Worm (Caenorhabditis elegans): Measurements from ENCODE around the gene srh-283.

Gene srh-283

DNA sequence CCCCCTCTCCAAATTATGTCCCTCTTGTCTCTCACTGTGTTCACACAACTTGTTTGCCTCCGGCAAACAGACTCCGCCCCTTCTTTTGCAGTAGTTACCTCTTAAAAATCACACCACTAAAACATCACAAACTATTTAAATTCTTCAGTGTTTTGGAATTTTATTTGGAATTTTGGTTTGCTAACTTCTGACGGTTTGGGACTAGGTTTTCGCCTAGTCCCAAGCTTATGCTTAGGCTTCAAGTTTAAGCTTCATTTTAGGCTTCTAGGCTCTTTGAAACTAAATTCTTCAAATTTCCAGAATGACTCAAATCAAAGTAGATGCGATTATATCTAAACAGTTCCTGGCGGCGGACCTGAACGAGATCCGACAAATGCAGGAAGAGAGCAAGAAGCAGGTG, 40.4 kb upstream of the srh-283 start, which contains the start of gene fat-5:
fat-5 (plus strand) TSS at position 301 of the 400 bp plus-strand sequence.
- TF ChIP-seq tbx-2 (tag; optimal IDR thresholded peaks at IDR 0.05) (no peak), ceh-2 (tag; optimal IDR thresholded peaks at IDR 0.05) (no peak), elt-2 (tag; optimal IDR thresholded peaks at IDR 0.05) (no peak), ceh-18 (tag; optimal IDR thresholded peaks at IDR 0.05) (no peak), nfya-1 (tag; optimal IDR thresholded peaks at IDR 0.05) (no peak), syd-9 (tag; optimal IDR thresholded peaks at IDR 0.05) (no peak), ceh-24 (tag; optimal IDR thresholded peaks at IDR 0.05) (no peak), K02D7.2 (tag; optimal IDR thresholded peaks at IDR 0.05) (no peak), ttx-3 (tag; optimal IDR thresholded peaks at IDR 0.05) (no peak), dve-1 (tag; optimal IDR thresholded peaks at IDR 0.05) (no peak), zip-5 (tag; optimal IDR thresholded peaks at IDR 0.05) (no peak), C08G9.2 (tag; optimal IDR thresholded peaks at IDR 0.05) (no peak)

DNA sequence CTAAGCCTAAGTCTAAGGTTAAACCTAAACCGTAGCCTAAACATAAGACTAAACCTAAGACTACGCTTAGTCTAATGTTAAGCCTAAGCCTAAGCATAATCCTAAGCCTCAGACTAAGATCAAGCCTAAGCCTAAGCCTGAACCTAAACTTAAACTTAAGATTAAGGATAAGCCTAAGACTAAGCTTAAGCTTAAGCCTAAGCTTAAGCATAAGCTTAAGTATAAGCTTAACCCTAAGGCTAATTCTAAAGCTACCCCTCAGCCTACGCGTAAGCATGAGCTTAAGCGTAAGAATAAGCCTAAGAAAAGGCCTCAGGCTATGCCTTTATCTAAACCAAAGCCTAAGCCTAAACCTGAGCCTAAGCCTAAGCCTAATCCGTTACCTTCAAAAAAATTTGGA, 36.8 kb upstream of the srh-283 start:
- TF ChIP-seq che-1 (tag; optimal IDR thresholded peaks at IDR 0.05) (no peak), dve-1 (tag; optimal IDR thresholded peaks at IDR 0.05) (peak; percentile 84)

DNA sequence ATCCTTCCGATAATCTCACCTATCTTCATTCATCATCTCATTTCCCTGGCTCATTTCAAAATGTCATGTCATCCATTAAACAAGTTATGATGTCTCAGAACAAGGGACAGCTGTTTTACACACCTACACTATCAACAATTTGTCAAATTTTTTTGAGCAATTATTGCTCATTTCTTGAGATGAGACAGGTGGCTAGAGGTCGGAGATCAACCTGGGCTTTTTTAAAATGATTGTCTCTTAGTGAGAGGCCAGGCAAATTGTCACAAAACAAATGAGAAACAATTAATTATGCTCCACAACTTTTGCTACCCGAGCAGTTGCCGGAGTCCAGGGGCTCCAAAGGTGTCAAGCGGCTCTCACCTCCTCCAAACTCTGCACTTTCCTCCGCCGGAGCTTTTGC, 36.4 kb upstream of the srh-283 start:
- no peak for TF ChIP-seq ttx-3 (tag; optimal IDR thresholded peaks at IDR 0.05)
- peak; percentile 75 for TF ChIP-seq unc-55 (GFP tag; optimal IDR thresholded peaks at IDR 0.05)
- TF ChIP-seq ceh-18 (tag; optimal IDR thresholded peaks at IDR 0.05): peak; percentile 29

DNA sequence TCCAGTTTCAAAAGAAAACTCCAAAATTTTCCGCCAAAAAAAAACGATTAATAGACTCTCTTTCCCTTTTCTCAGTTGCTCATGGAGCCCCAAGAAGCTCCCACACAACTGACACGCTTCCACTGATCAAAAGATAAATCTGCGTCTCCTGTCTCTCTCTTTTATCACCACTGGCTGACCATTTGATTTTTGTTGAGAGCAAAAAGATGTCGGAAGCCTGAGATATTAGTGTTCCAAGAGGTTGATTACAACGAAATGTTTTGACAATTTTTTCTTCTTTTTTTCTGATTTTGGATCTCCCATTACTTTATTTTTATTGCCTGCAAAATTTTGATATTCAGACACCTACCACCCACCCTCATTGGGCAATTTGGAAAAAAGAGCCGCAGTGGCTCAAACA, 32.6 kb upstream of the srh-283 start, which contains the start of gene twk-42:
twk-42 (minus strand) TSS at position 101 of the 400 bp plus-strand sequence.
- TF ChIP-seq fkh-10 (GFP tag; optimal IDR thresholded peaks at IDR 0.05) (no peak), ceh-14 (tag; optimal IDR thresholded peaks at IDR 0.05) (no peak), hlh-30 (tag; optimal IDR thresholded peaks at IDR 0.05; ENCODE audit: insufficient read depth) (no peak), ztf-16 (tag; optimal IDR thresholded peaks at IDR 0.05) (no peak), ceh-31 (tag; optimal IDR thresholded peaks at IDR 0.05) (no peak), Y22D7AL.16 (tag; optimal IDR thresholded peaks at IDR 0.05) (no peak)

DNA sequence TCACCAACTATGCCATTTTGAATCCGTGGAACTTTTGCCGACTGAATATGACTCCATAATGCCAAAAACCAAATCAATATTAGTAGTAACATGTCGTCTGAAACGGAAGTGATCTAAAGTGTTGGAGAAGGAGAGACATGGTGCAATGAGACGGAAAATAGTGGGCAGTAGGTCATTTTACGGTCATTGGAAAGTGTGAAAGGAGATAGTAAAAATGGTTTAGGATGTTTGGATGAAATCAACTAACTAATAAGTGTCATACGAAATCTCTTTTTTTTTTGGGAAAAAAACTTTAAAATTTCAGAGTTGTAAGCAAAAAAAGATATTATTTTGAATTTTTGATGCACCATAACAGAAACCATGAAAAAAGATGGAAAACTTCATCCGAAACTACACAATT, 25.3 kb upstream of the srh-283 start, which contains the start of gene cutl-4:
cutl-4 (minus strand) TSS at position 101 of the 400 bp plus-strand sequence.
- TF ChIP-seq ama-1 (optimal IDR thresholded peaks at IDR 0.05) (no peak), ceh-14 (tag; optimal IDR thresholded peaks at IDR 0.05) (no peak), unc-3 (GFP tag; conservative IDR thresholded peaks at IDR 0.05) (no peak), unc-3 (tag; optimal IDR thresholded peaks at IDR 0.05) (no peak), nhr-232 (tag; optimal IDR thresholded peaks at IDR 0.05) (no peak), pax-1 (tag; optimal IDR thresholded peaks at IDR 0.05) (no peak), che-1 (tag; optimal IDR thresholded peaks at IDR 0.05) (no peak), tbx-2 (tag; optimal IDR thresholded peaks at IDR 0.05) (no peak), nfya-1 (tag; optimal IDR thresholded peaks at IDR 0.05) (no peak), unc-42 (tag; optimal IDR thresholded peaks at IDR 0.05) (no peak), ceh-2 (tag; optimal IDR thresholded peaks at IDR 0.05) (no peak), sdc-2 (tag; optimal IDR thresholded peaks at IDR 0.05) (no peak)

DNA sequence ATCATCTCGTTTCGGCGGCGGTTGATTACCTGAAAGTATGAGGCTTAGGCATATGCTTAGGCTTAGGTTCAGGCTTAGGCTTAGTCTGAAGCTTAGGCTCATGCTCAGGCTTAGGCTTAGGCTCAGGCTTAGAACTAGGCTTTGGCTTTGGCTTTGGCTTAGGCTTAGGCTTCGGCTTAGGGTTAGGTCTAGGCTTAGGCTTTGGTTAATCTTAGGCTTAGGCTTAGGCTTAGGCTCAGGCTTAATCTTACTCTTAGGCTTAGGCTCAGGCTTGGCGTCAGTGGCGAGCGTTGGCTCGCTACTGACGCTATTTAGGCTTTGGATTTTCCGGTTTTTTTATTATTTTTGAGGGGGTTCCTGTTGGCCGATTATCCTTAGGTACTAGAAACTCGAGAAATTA, 21.3 kb upstream of the srh-283 start:
- TF ChIP-seq hlh-13 (GFP tag; optimal IDR thresholded peaks at IDR 0.05) (no peak), hlh-8 (tag; optimal IDR thresholded peaks at IDR 0.05) (no peak), fax-1 (tag; optimal IDR thresholded peaks at IDR 0.05) (no peak), che-1 (tag; optimal IDR thresholded peaks at IDR 0.05) (no peak), ceh-30 (tag; optimal IDR thresholded peaks at IDR 0.05) (no peak), sdc-2 (tag; optimal IDR thresholded peaks at IDR 0.05) (no peak), ets-4 (tag; optimal IDR thresholded peaks at IDR 0.05) (no peak), dve-1 (tag; optimal IDR thresholded peaks at IDR 0.05) (peak; percentile 83)

All from whole organism, late embryonic.